Fruit fly (Drosophila melanogaster) whole organism, embryonic: ENCODE data around the gene Gr64b.

Source experiments
- Aef1 ChIP-seq: fragments of 200-800 bp; sonication (Bioruptor generic); IDR thresholded peaks from 3 replicates; pipeline ENCODE4 v1.3.6; 2022; ENCODE audit warnings: missing biosample characterization, missing genetic modification characterization
- Awh ChIP-seq: fragments of 200-800 bp; sonication (Bioruptor generic); IDR thresholded peaks from 2 replicates; pipeline ENCODE4, ENCODE4 v1.3.6; 2022; ENCODE audit warnings: missing biosample characterization, missing genetic modification characterization
- CG10209 ChIP-seq: fragments of 200-800 bp; sonication (Bioruptor generic); optimal IDR thresholded peaks from 3 replicates; lab custom pipeline; 2017; ENCODE audit warnings: missing biosample characterization, mild to moderate bottlenecking, missing genetic modification characterization, missing genetic modification reagents
- CG10274 ChIP-seq: fragments of 200-800 bp; sonication (Bioruptor generic); optimal IDR thresholded peaks from 3 replicates; lab custom pipeline; 2017; ENCODE audit warnings: missing biosample characterization, mild to moderate bottlenecking, missing genetic modification characterization
- CG10565 ChIP-seq: fragments of 200-800 bp; sonication (Bioruptor generic); optimal IDR thresholded peaks from 3 replicates; lab custom pipeline; 2016; ENCODE audit warnings: missing biosample characterization, mild to moderate bottlenecking, missing genetic modification characterization
- CG11085 ChIP-seq: fragments of 200-800 bp; sonication (Bioruptor generic); IDR thresholded peaks from 2 replicates; pipeline ENCODE4 v1.3.6; 2022; ENCODE audit warnings: missing biosample characterization, missing genetic modification characterization
- CG11398 ChIP-seq: fragments of 200-800 bp; sonication (Bioruptor generic); optimal IDR thresholded peaks from 2 replicates; lab custom pipeline; 2016; ENCODE audit warnings: missing biosample characterization, missing genetic modification characterization
- CG12769 ChIP-seq: fragments of 200-800 bp; sonication (Bioruptor generic); optimal IDR thresholded peaks from 2 replicates; lab custom pipeline; 2019; ENCODE audit warnings: missing biosample characterization, mild to moderate bottlenecking, missing genetic modification characterization, moderate library complexity
- CG1529 ChIP-seq: fragments of 200-800 bp; sonication (Bioruptor generic); optimal IDR thresholded peaks from 3 replicates; lab custom pipeline; 2018; ENCODE audit warnings: missing biosample characterization, missing genetic modification characterization
- CG1602 ChIP-seq: fragments of 200-800 bp; sonication (Bioruptor generic); optimal IDR thresholded peaks from 3 replicates; lab custom pipeline; 2016; ENCODE audit warnings: missing biosample characterization, missing genetic modification characterization
- CG1603 ChIP-seq: fragments of 200-800 bp; sonication (Bioruptor generic); optimal IDR thresholded peaks from 2 replicates; lab custom pipeline; 2019; ENCODE audit warnings: missing biosample characterization, mild to moderate bottlenecking, missing genetic modification characterization, moderate library complexity
- CG1647 ChIP-seq: fragments of 200-800 bp; sonication (Bioruptor generic); optimal IDR thresholded peaks from 3 replicates; lab custom pipeline; 2016; ENCODE audit warnings: missing biosample characterization, missing genetic modification characterization
- CG17328 ChIP-seq: fragments of 200-800 bp; sonication (Bioruptor generic); IDR thresholded peaks from 2 replicates; pipeline ENCODE4 v1.3.6; 2022; ENCODE audit warnings: missing biosample characterization, missing genetic modification characterization
- CG2129 ChIP-seq: fragments of 200-800 bp; sonication (Bioruptor generic); IDR thresholded peaks from 2 replicates; pipeline ENCODE4 v1.3.6; 2022; ENCODE audit warnings: missing biosample characterization, missing genetic modification characterization; ENCODE audit not compliant: partially characterized antibody
- CG30431 ChIP-seq: fragments of 200-800 bp; sonication (Bioruptor generic); optimal IDR thresholded peaks from 2 replicates; lab custom pipeline; 2017; ENCODE audit warnings: missing biosample characterization, missing genetic modification characterization
- CG33213 ChIP-seq: fragments of 200-800 bp; sonication (Bioruptor generic); optimal IDR thresholded peaks from 3 replicates; lab custom pipeline; 2016; ENCODE audit warnings: missing biosample characterization, missing genetic modification characterization
- CG4282 ChIP-seq: fragments of 200-800 bp; sonication (Bioruptor generic); optimal IDR thresholded peaks from 2 replicates; lab custom pipeline; 2016; ENCODE audit warnings: missing biosample characterization, missing genetic modification characterization
- CG43689 ChIP-seq: fragments of 200-800 bp; sonication (Bioruptor generic); IDR thresholded peaks from 2 replicates; pipeline ENCODE4 v1.3.6; 2022; ENCODE audit warnings: missing biosample characterization, missing genetic modification characterization
- CG7786 ChIP-seq: fragments of 200-800 bp; sonication (Bioruptor generic); optimal IDR thresholded peaks from 2 replicates; lab custom pipeline; 2016; ENCODE audit warnings: missing biosample characterization, missing genetic modification characterization
- CG8388 ChIP-seq: fragments of 200-800 bp; sonication (Bioruptor generic); optimal IDR thresholded peaks from 2 replicates; lab custom pipeline; 2019; ENCODE audit warnings: missing biosample characterization, mild to moderate bottlenecking, missing genetic modification characterization, moderate library complexity
- Dp ChIP-seq: fragments of 200-800 bp; sonication (Bioruptor generic); optimal IDR thresholded peaks from 2 replicates; lab custom pipeline; 2018; ENCODE audit warnings: missing biosample characterization, mild to moderate bottlenecking, missing genetic modification characterization, moderate library complexity
- GATAe ChIP-seq: fragments of 200-800 bp; sonication (Bioruptor generic); conservative IDR thresholded peaks from 2 replicates; pipeline ENCODE4 v1.3.6; 2022; ENCODE audit warnings: missing biosample characterization, missing genetic modification characterization
- Hsf ChIP-seq: fragments of 200-800 bp; sonication (Bioruptor generic); optimal IDR thresholded peaks from 3 replicates; lab custom pipeline; 2016; ENCODE audit warnings: missing biosample characterization, missing genetic modification characterization
- Jarid2 ChIP-seq: fragments of 200-800 bp; sonication (Bioruptor generic); optimal IDR thresholded peaks from 3 replicates; lab custom pipeline; 2017; ENCODE audit warnings: mild to moderate bottlenecking, missing biosample characterization, missing genetic modification reagents, missing genetic modification characterization
- Med ChIP-seq: fragments of 200-800 bp; sonication (Bioruptor generic); peaks from one replicate; lab custom pipeline; 2016; ENCODE audit warnings: missing biosample characterization, missing genetic modification characterization, mild to moderate bottlenecking, inconsistent platforms, moderate library complexity
- NC2α ChIP-seq: fragments of 200-800 bp; sonication (Bioruptor generic); optimal IDR thresholded peaks from 2 replicates; lab custom pipeline; 2016; ENCODE audit warnings: missing biosample characterization, missing genetic modification characterization
- Ravus ChIP-seq: fragments of 200-800 bp; sonication (Bioruptor generic); IDR thresholded peaks from 2 replicates; pipeline ENCODE4 v1.3.6; 2022; ENCODE audit warnings: missing biosample characterization, missing genetic modification characterization
- Rfx ChIP-seq: fragments of 200-800 bp; sonication (Bioruptor generic); IDR thresholded peaks from 2 replicates; pipeline ENCODE4 v1.3.6; 2022; ENCODE audit warnings: missing biosample characterization, missing genetic modification characterization
- Vsx1 ChIP-seq: fragments of 200-800 bp; sonication (Bioruptor generic); optimal IDR thresholded peaks from 2 replicates; lab custom pipeline; 2017; ENCODE audit warnings: missing biosample characterization, mild to moderate bottlenecking, missing genetic modification characterization, missing genetic modification reagents
- abd-A ChIP-seq: fragments of 200-800 bp; sonication (Bioruptor generic); optimal IDR thresholded peaks from 3 replicates; lab custom pipeline; 2019; ENCODE audit warnings: missing biosample characterization, mild to moderate bottlenecking, missing genetic modification characterization, moderate library complexity
- chinmo ChIP-seq: fragments of 200-800 bp; sonication (Bioruptor generic); IDR thresholded peaks from 4 replicates; pipeline ENCODE4 v1.3.6; 2022; ENCODE audit warnings: missing biosample characterization, missing genetic modification characterization; ENCODE audit not compliant: partially characterized antibody
- chm ChIP-seq: fragments of 200-800 bp; sonication (Bioruptor generic); IDR thresholded peaks from 2 replicates; pipeline ENCODE4 v1.3.6; 2022; ENCODE audit warnings: missing biosample characterization, missing genetic modification characterization
- croc ChIP-seq: fragments of 200-800 bp; sonication (Bioruptor generic); conservative IDR thresholded peaks from 3 replicates; pipeline ENCODE4 v1.3.6; 2022; ENCODE audit warnings: missing biosample characterization, missing genetic modification characterization
- eve ChIP-seq, 2 experiments: fragments of >200 bp; optimal IDR thresholded peaks; 2 replicates each; lab custom pipeline; 2017; ENCODE audit warnings: missing biosample characterization in 2 of 2, missing genetic modification characterization in 2 of 2
- exex ChIP-seq: fragments of 200-800 bp; sonication (Bioruptor generic); optimal IDR thresholded peaks from 4 replicates; lab custom pipeline; 2018; ENCODE audit warnings: missing biosample characterization, mild to moderate bottlenecking, missing genetic modification characterization, moderate library complexity
- eyg ChIP-seq: fragments of 200-800 bp; sonication (Bioruptor generic); optimal IDR thresholded peaks from 3 replicates; lab custom pipeline; 2016; ENCODE audit warnings: missing biosample characterization, missing genetic modification characterization
- fd3F ChIP-seq: fragments of 200-800 bp; sonication (Bioruptor generic); optimal IDR thresholded peaks from 2 replicates; lab custom pipeline; 2018; ENCODE audit warnings: missing biosample characterization, mild to moderate bottlenecking, missing genetic modification characterization, moderate library complexity
- grau ChIP-seq: fragments of 200-800 bp; optimal IDR thresholded peaks from 3 replicates; lab custom pipeline; 2019; ENCODE audit warnings: missing biosample characterization, mild to moderate bottlenecking, missing genetic modification characterization, moderate library complexity
- h ChIP-seq: fragments of >200 bp; optimal IDR thresholded peaks from 2 replicates; lab custom pipeline; 2017
- ham ChIP-seq: fragments of 200-800 bp; sonication (Bioruptor generic); IDR thresholded peaks from 2 replicates; pipeline ENCODE4 v1.3.6; 2022; ENCODE audit warnings: missing biosample characterization, missing genetic modification characterization
- hbn ChIP-seq: fragments of 200-800 bp; sonication (Bioruptor generic); IDR thresholded peaks from 2 replicates; pipeline ENCODE4 v1.3.6; 2022; ENCODE audit warnings: missing biosample characterization, missing genetic modification characterization; ENCODE audit not compliant: partially characterized antibody
- lmd ChIP-seq: fragments of 200-800 bp; sonication (Bioruptor generic); IDR thresholded peaks from 2 replicates; pipeline ENCODE4 v1.3.6; 2022; ENCODE audit warnings: missing biosample characterization, missing genetic modification characterization
- mam ChIP-seq: fragments of 200-800 bp; sonication (Bioruptor generic); optimal IDR thresholded peaks from 3 replicates; lab custom pipeline; 2016; ENCODE audit warnings: missing biosample characterization, missing genetic modification characterization
- psq ChIP-seq: fragments of 200-800 bp; sonication (Bioruptor generic); optimal IDR thresholded peaks from 2 replicates; lab custom pipeline; 2017; ENCODE audit warnings: missing biosample characterization, missing genetic modification characterization
- sens-2 ChIP-seq: fragments of 200-800 bp; sonication (Bioruptor generic); IDR thresholded peaks from 2 replicates; pipeline ENCODE4 v1.3.6; 2022; ENCODE audit warnings: missing biosample characterization, missing genetic modification characterization
- slp2 ChIP-seq: fragments of 200-800 bp; sonication (Bioruptor generic); optimal IDR thresholded peaks from 2 replicates; lab custom pipeline; 2016; ENCODE audit warnings: missing biosample characterization, missing genetic modification characterization
- so ChIP-seq: fragments of 200-800 bp; sonication (Bioruptor generic); IDR thresholded peaks from 3 replicates; pipeline ENCODE4 v1.3.6; 2022; ENCODE audit warnings: missing biosample characterization, missing genetic modification characterization
- usp ChIP-seq: fragments of >200 bp; optimal IDR thresholded peaks from 2 replicates; lab custom pipeline; 2017; ENCODE audit warnings: missing biosample characterization, missing genetic modification characterization
- wek ChIP-seq: fragments of 200-800 bp; sonication (Bioruptor generic); optimal IDR thresholded peaks from 3 replicates; lab custom pipeline; 2018; ENCODE audit warnings: missing biosample characterization, mild to moderate bottlenecking, missing genetic modification characterization, moderate library complexity
- zfh2 ChIP-seq: fragments of 200-800 bp; sonication (Bioruptor generic); optimal IDR thresholded peaks from 2 replicates; lab custom pipeline; 2016; ENCODE audit warnings: missing biosample characterization, missing genetic modification characterization

Gr64b gene

dm6 chr3L:4070221-4070995, 42.0 kb downstream of the Gr64b start (continued):
- TF ChIP-seq fd3F (GFP tag; lab: Kevin White, UChicago): peak; percentile 90
- TF ChIP-seq CG7786 (GFP tag; lab: Kevin White, UChicago): peak; percentile 93
- TF ChIP-seq CG11085: peak; percentile 60
- TF ChIP-seq mam (GFP tag; lab: Kevin White, UChicago): peak; percentile 85
- peak; percentile 47 for TF ChIP-seq Jarid2
- TF ChIP-seq slp2: peak; percentile 87
- TF ChIP-seq so (GFP tag; lab: Robert Waterston, UW): peak; percentile 93
- TF ChIP-seq CG4282 (GFP tag; lab: Kevin White, UChicago): peak; percentile 84
- TF ChIP-seq exex: peak; percentile 56
- TF ChIP-seq CG1602: peak; percentile 72
- TF ChIP-seq grau: peak; percentile 85
- no peak for TF ChIP-seq h
- peak; percentile 63 for TF ChIP-seq Vsx1 (GFP tag; lab: Kevin White, UChicago)
- no peak for TF ChIP-seq abd-A
- TF ChIP-seq CG17328 (GFP tag; lab: Robert Waterston, UW): peak; percentile 94
- peak; percentile 84 for TF ChIP-seq CG10209
- peak; percentile 86 for TF ChIP-seq CG43689 (GFP tag; lab: Robert Waterston, UW)
- peak in 1 of 2 experiments; percentile 36 for TF ChIP-seq eve (GFP tag; optimal IDR thresholded peaks at IDR 0.05; lab: Kevin White, UChicago)
- peak; percentile 95 for TF ChIP-seq Aef1 (GFP tag; lab: Robert Waterston, UW)
- TF ChIP-seq CG10565 (GFP tag; lab: Kevin White, UChicago): peak; percentile 46
- peak; percentile 22 for TF ChIP-seq wek (GFP tag; lab: Kevin White, UChicago)
- TF ChIP-seq ham (GFP tag; lab: Robert Waterston, UW): peak; percentile 74; the same call in 1 of the 2 replicates
- TF ChIP-seq CG33213 (GFP tag; lab: Kevin White, UChicago): peak; percentile 72
- peak; percentile 76 for TF ChIP-seq croc (GFP tag; lab: Robert Waterston, UW)
- TF ChIP-seq chinmo (GFP tag; lab: Robert Waterston, UW): no peak
- TF ChIP-seq chm: no peak
- peak; percentile 79 for TF ChIP-seq CG8388
- peak; percentile 99 for TF ChIP-seq Med (GFP tag; lab: Kevin White, UChicago)
- peak; percentile 97 for TF ChIP-seq CG12769
- no peak for TF ChIP-seq CG2129 (GFP tag; lab: Robert Waterston, UW)
- peak; percentile 90 for TF ChIP-seq Awh (GFP tag; lab: Robert Waterston, UW)
- peak; percentile 81 for TF ChIP-seq CG30431 (GFP tag; lab: Kevin White, UChicago)
- TF ChIP-seq CG1603 (tag; lab: Kevin White, UChicago): peak; percentile 93
- TF ChIP-seq lmd (GFP tag; lab: Robert Waterston, UW): peak; percentile 95
- TF ChIP-seq hbn (GFP tag; lab: Robert Waterston, UW): no peak
- TF ChIP-seq eyg: peak; percentile 73
- no peak for TF ChIP-seq Dp (GFP tag; lab: Kevin White, UChicago)
- peak; percentile 81 for TF ChIP-seq CG11398 (GFP tag; lab: Kevin White, UChicago)
- TF ChIP-seq sens-2: peak; percentile 88
- peak; percentile 41 for TF ChIP-seq psq
- TF ChIP-seq Ravus: peak; percentile 85
- peak; percentile 96 for TF ChIP-seq Rfx (GFP tag; lab: Robert Waterston, UW)
- TF ChIP-seq usp: no peak
- peak; percentile 70; the same call in 1 of the 2 replicates for TF ChIP-seq GATAe (GFP tag; lab: Robert Waterston, UW)
- TF ChIP-seq CG1647 (GFP tag; lab: Kevin White, UChicago): peak; percentile 72
- peak; percentile 86 for TF ChIP-seq CG10274 (GFP tag; lab: Kevin White, UChicago)
- peak; percentile 68 for TF ChIP-seq CG1529 (GFP tag; lab: Kevin White, UChicago)
- TF ChIP-seq NC2α: peak; percentile 72
- peak; percentile 92 for TF ChIP-seq Hsf (GFP tag; lab: Kevin White, UChicago)
- peak; percentile 94 for TF ChIP-seq zfh2 (GFP tag; lab: Kevin White, UChicago)
